Worm (Caenorhabditis elegans) whole organism, young adult: ENCODE data around the gene nhr-143.

Source experiments
- F33H1.4 ChIP-seq: fragments of 200-800 bp; sonication (Bioruptor generic); IDR thresholded peaks from 2 replicates; pipeline ENCODE4 v1.3.6; 2022; ENCODE audit warnings: missing genetic modification reagents, missing genetic modification characterization, missing compliant biosample characterization
- F55B11.4 ChIP-seq: sonication (generic microtip); optimal IDR thresholded peaks from 2 replicates; lab custom pipeline; 2016; ENCODE audit warnings: missing compliant biosample characterization, missing genetic modification characterization, borderline replicate concordance; ENCODE audit not compliant: insufficient read depth
- Y79H2A.3 ChIP-seq: fragments of 200-800 bp; sonication (Bioruptor generic); conservative IDR thresholded peaks from 2 replicates; pipeline ENCODE4 v1.3.6; 2022; ENCODE audit warnings: missing genetic modification reagents, missing genetic modification characterization, missing compliant biosample characterization
- aptf-2 ChIP-seq: fragments of 200-800 bp; sonication (Bioruptor generic); conservative IDR thresholded peaks from 2 replicates; pipeline ENCODE4 v1.3.6; 2022; ENCODE audit warnings: missing genetic modification reagents, missing genetic modification characterization, missing compliant biosample characterization
- ceh-100 ChIP-seq: fragments of 200-800 bp; sonication (Bioruptor generic); IDR thresholded peaks from 2 replicates; pipeline ENCODE4 v1.3.6; 2022; ENCODE audit warnings: missing genetic modification reagents, missing genetic modification characterization, missing compliant biosample characterization
- ceh-40 ChIP-seq: fragments of 200-800 bp; sonication (Bioruptor generic); IDR thresholded peaks from 2 replicates; pipeline ENCODE4 v1.3.6; 2022; ENCODE audit warnings: missing genetic modification characterization, missing compliant biosample characterization
- die-1 ChIP-seq: sonication (generic microtip); optimal IDR thresholded peaks from 2 replicates; lab custom pipeline; 2016; ENCODE audit warnings: missing genotype, mild to moderate bottlenecking, missing genetic modification characterization, missing compliant biosample characterization
- efl-1 ChIP-seq: fragments of 150-350 bp; optimal IDR thresholded peaks from 2 replicates; lab custom pipeline; 2014; ENCODE audit warnings: missing biosample characterization, missing genetic modification reagents, missing genetic modification characterization
- lir-1 ChIP-seq: fragments of 200-800 bp; sonication (Bioruptor generic); conservative IDR thresholded peaks from 2 replicates; pipeline ENCODE4 v1.3.6; 2022; ENCODE audit warnings: missing genetic modification reagents, missing genetic modification characterization, missing compliant biosample characterization
- mes-4 ChIP-seq: sonication (generic microtip); optimal IDR thresholded peaks from 2 replicates; lab custom pipeline; 2016; ENCODE audit warnings: missing genotype, missing genetic modification characterization, missing compliant biosample characterization
- pha-4 ChIP-seq: fragments of 150-350 bp; sonication (generic microtip); optimal IDR thresholded peaks from 2 replicates; lab custom pipeline; 2014; ENCODE audit warnings: missing biosample characterization, missing genetic modification reagents, missing genetic modification characterization
- sea-2 ChIP-seq: fragments of 200-800 bp; sonication (Bioruptor generic); IDR thresholded peaks from 2 replicates; pipeline ENCODE4 v1.3.6; 2022; ENCODE audit warnings: missing genetic modification characterization, missing compliant biosample characterization
- snpc-1.3 ChIP-seq: sonication (generic microtip); optimal IDR thresholded peaks from 2 replicates; lab custom pipeline; 2017; ENCODE audit warnings: missing genetic modification characterization, mild to moderate bottlenecking, missing compliant biosample characterization, antibody characterized with exemption, moderate library complexity, missing genotype, missing genetic modification reagents; ENCODE audit not compliant: insufficient read depth
- sptf-2 ChIP-seq: fragments of 200-800 bp; sonication (Bioruptor generic); optimal IDR thresholded peaks from 2 replicates; lab custom pipeline; 2018; ENCODE audit warnings: mild to moderate bottlenecking, missing genetic modification characterization, missing compliant biosample characterization

ce11 chrV:8943963-8944362 lies 30.8 kb downstream of the nhr-143 start, which contains the start of gene T19A5.3:
- TF ChIP-seq die-1 (tag; lab: Kevin White, UChicago) (no peak), sea-2 (GFP tag; lab: Robert Waterston, UW) (no peak), ceh-100 (no peak), Y79H2A.3 (GFP tag; lab: Robert Waterston, UW) (no peak), F55B11.4 (tag; lab: Kevin White, UChicago) (no peak), sptf-2 (GFP tag; lab: Kevin White, UChicago) (no peak), mes-4 (no peak), pha-4 (tag; lab: Kevin White, UChicago) (no peak), efl-1 (GFP tag; lab: Kevin White, UChicago) (no peak), snpc-1.3 (no peak), F33H1.4 (GFP tag; lab: Robert Waterston, UW) (no peak), ceh-40 (GFP tag; lab: Robert Waterston, UW) (no peak), lir-1 (GFP tag; lab: Robert Waterston, UW) (no peak), aptf-2 (no peak)
